Worm (Caenorhabditis elegans) whole organism, mixed stage, embryonic: ENCODE results near the gene icd-1.

Source experiments
- M03D4.4 ChIP-seq: sonication (generic microtip); optimal IDR thresholded peaks from 2 replicates; lab custom pipeline; 2017; ENCODE audit warnings: mild to moderate bottlenecking, missing genetic modification characterization, missing compliant biosample characterization
- bed-3 ChIP-seq: fragments of 200-800 bp; sonication (Bioruptor generic); optimal IDR thresholded peaks from 3 replicates; lab custom pipeline; 2018; ENCODE audit warnings: mild to moderate bottlenecking, missing genetic modification characterization, moderate library complexity, missing compliant biosample characterization
- blmp-1 ChIP-seq: fragments of 150-350 bp; optimal IDR thresholded peaks from 2 replicates; lab custom pipeline; 2014; ENCODE audit warnings: missing biosample characterization, missing genetic modification characterization
- ceh-39 ChIP-seq: fragments of 150-350 bp; optimal IDR thresholded peaks from 2 replicates; lab custom pipeline; 2014; ENCODE audit warnings: missing biosample characterization, missing genetic modification characterization
- ceh-43 ChIP-seq: fragments of 200-800 bp; sonication (Bioruptor generic); optimal IDR thresholded peaks from 2 replicates; lab custom pipeline; 2018; ENCODE audit warnings: mild to moderate bottlenecking, missing genetic modification characterization, moderate library complexity, missing compliant biosample characterization
- ceh-83 ChIP-seq: fragments of 200-800 bp; sonication (Bioruptor generic); optimal IDR thresholded peaks from 2 replicates; lab custom pipeline; 2018; ENCODE audit warnings: mild to moderate bottlenecking, missing genetic modification characterization, missing compliant biosample characterization
- ces-1 ChIP-seq: fragments of 150-350 bp; optimal IDR thresholded peaks from 2 replicates; lab custom pipeline; 2014; ENCODE audit warnings: missing biosample characterization, missing genetic modification reagents, missing genetic modification characterization
- drap-1 ChIP-seq: fragments of 200-800 bp; sonication (Bioruptor generic); optimal IDR thresholded peaks from 3 replicates; lab custom pipeline; 2018; ENCODE audit warnings: mild to moderate bottlenecking, missing genetic modification characterization, missing compliant biosample characterization
- elt-1 ChIP-seq: sonication (generic microtip); optimal IDR thresholded peaks from 2 replicates; lab custom pipeline; 2017; ENCODE audit warnings: missing genetic modification characterization, mild to moderate bottlenecking, missing compliant biosample characterization, antibody characterized with exemption, moderate library complexity, borderline replicate concordance; ENCODE audit not compliant: insufficient read depth
- elt-3 ChIP-seq: fragments of 150-350 bp; optimal IDR thresholded peaks from 2 replicates; lab custom pipeline; 2014; ENCODE audit warnings: missing biosample characterization, missing genetic modification characterization
- flh-1 ChIP-seq: fragments of 200-800 bp; sonication (Bioruptor generic); optimal IDR thresholded peaks from 2 replicates; lab custom pipeline; 2018; ENCODE audit warnings: mild to moderate bottlenecking, missing genetic modification characterization, moderate library complexity, missing compliant biosample characterization
- ham-2 ChIP-seq: fragments of 200-800 bp; sonication (Bioruptor generic); optimal IDR thresholded peaks from 2 replicates; lab custom pipeline; 2018; ENCODE audit warnings: mild to moderate bottlenecking, missing genetic modification characterization, missing compliant biosample characterization
- hlh-1 ChIP-seq: fragments of 150-350 bp; optimal IDR thresholded peaks from 2 replicates; lab custom pipeline; 2014; ENCODE audit warnings: missing biosample characterization, missing genetic modification reagents, missing genetic modification characterization
- lin-13 ChIP-seq: fragments of 150-350 bp; optimal IDR thresholded peaks from 2 replicates; lab custom pipeline; 2014; ENCODE audit warnings: missing biosample characterization, missing genetic modification characterization
- lin-32 ChIP-seq: fragments of 200-800 bp; sonication (Bioruptor generic); optimal IDR thresholded peaks from 2 replicates; lab custom pipeline; 2018; ENCODE audit warnings: mild to moderate bottlenecking, missing genetic modification characterization, missing compliant biosample characterization
- lsy-2 ChIP-seq: fragments of 150-350 bp; optimal IDR thresholded peaks from 2 replicates; lab custom pipeline; 2014; ENCODE audit warnings: missing biosample characterization, missing genetic modification characterization
- mab-5 ChIP-seq: fragments of 150-350 bp; optimal IDR thresholded peaks from 2 replicates; lab custom pipeline; 2014; ENCODE audit warnings: missing biosample characterization, missing genetic modification characterization
- mep-1 ChIP-seq: fragments of 150-350 bp; optimal IDR thresholded peaks from 2 replicates; lab custom pipeline; 2017; ENCODE audit warnings: missing biosample characterization, missing genetic modification reagents, missing genetic modification characterization, inconsistent platforms
- mls-2 ChIP-seq: sonication (generic microtip); optimal IDR thresholded peaks from 2 replicates; lab custom pipeline; 2016; ENCODE audit warnings: mild to moderate bottlenecking, missing genetic modification characterization, moderate library complexity, missing compliant biosample characterization
- nhr-12 ChIP-seq: fragments of 150-350 bp; optimal IDR thresholded peaks from 2 replicates; lab custom pipeline; 2014; ENCODE audit warnings: missing biosample characterization, missing genetic modification characterization
- nhr-2 ChIP-seq: fragments of 150-350 bp; optimal IDR thresholded peaks from 2 replicates; lab custom pipeline; 2014; ENCODE audit warnings: missing biosample characterization, missing genetic modification characterization
- nhr-28 ChIP-seq: fragments of 150-350 bp; optimal IDR thresholded peaks from 2 replicates; lab custom pipeline; 2014; ENCODE audit warnings: missing biosample characterization, missing genetic modification characterization
- nhr-76 ChIP-seq: sonication (generic microtip); optimal IDR thresholded peaks from 2 replicates; lab custom pipeline; 2017; ENCODE audit warnings: missing biosample characterization, missing genetic modification characterization
- pha-4 ChIP-seq: fragments of 150-350 bp; optimal IDR thresholded peaks from 2 replicates; lab custom pipeline; 2018; ENCODE audit warnings: missing biosample characterization, missing genetic modification reagents, missing genetic modification characterization
- sem-2 ChIP-seq: fragments of 200-800 bp; sonication (Bioruptor generic); optimal IDR thresholded peaks from 2 replicates; lab custom pipeline; 2018; ENCODE audit warnings: mild to moderate bottlenecking, missing genetic modification characterization, missing compliant biosample characterization
- snpc-4 ChIP-seq: fragments of 150-350 bp; optimal IDR thresholded peaks from 2 replicates; lab custom pipeline; 2014; ENCODE audit warnings: missing biosample characterization, missing genetic modification characterization
- sptf-1 ChIP-seq: sonication (generic microtip); optimal IDR thresholded peaks from 2 replicates; lab custom pipeline; 2017; ENCODE audit warnings: mild to moderate bottlenecking, missing genetic modification characterization, moderate library complexity, missing compliant biosample characterization
- unc-39 ChIP-seq: fragments of 150-350 bp; optimal IDR thresholded peaks from 2 replicates; lab custom pipeline; 2014; ENCODE audit warnings: missing biosample characterization, missing genetic modification characterization
- unc-62 ChIP-seq: fragments of 150-350 bp; optimal IDR thresholded peaks from 2 replicates; lab custom pipeline; 2014; ENCODE audit warnings: missing biosample characterization, missing genetic modification reagents, missing genetic modification characterization
- ztf-11 ChIP-seq: fragments of 150-350 bp; optimal IDR thresholded peaks from 2 replicates; lab custom pipeline; 2014; ENCODE audit warnings: missing biosample characterization, missing genetic modification characterization

icd-1 gene

DNA sequence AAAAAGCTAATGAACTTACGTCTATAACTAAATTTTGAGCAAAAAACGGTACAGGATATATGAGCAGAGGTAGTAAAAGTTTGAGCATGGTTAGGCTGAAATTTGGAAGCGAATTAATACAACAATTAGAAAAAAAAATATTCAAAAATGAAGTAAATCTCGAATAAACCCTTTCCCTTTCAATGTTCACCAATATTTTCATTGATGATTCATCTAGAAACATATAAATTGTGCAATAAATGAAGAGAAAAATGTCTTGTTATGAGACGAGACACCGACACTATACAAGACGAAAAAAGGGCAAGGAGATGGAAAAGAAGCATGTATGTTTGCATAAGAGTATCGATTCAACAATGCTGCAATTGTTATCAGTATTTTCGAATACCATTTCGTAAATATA is 36.8 kb upstream of the icd-1 start, which contains the start of gene F54H5.14:
F54H5.14 (minus strand) TSS at position 101 of the 400 bp plus-strand sequence.
- TF ChIP-seq ztf-11 (tag; lab: Kevin White, UChicago) (no peak), mep-1 (tag; lab: Kevin White, UChicago) (no peak), bed-3 (no peak), snpc-4 (tag; lab: Kevin White, UChicago) (no peak), mab-5 (tag; lab: Kevin White, UChicago) (no peak), lsy-2 (no peak), nhr-28 (tag; lab: Kevin White, UChicago) (no peak), lin-13 (tag; lab: Kevin White, UChicago) (no peak), ceh-39 (tag; lab: Kevin White, UChicago) (no peak), hlh-1 (tag; lab: Kevin White, UChicago) (no peak), lin-32 (GFP tag; lab: Kevin White, UChicago) (no peak), blmp-1 (tag; lab: Kevin White, UChicago) (no peak), ham-2 (GFP tag; lab: Kevin White, UChicago) (no peak), pha-4 (tag; lab: Kevin White, UChicago) (no peak), nhr-12 (tag; lab: Kevin White, UChicago) (no peak), nhr-76 (tag; lab: Kevin White, UChicago) (no peak), unc-62 (GFP tag; lab: Kevin White, UChicago) (no peak), flh-1 (no peak)

DNA sequence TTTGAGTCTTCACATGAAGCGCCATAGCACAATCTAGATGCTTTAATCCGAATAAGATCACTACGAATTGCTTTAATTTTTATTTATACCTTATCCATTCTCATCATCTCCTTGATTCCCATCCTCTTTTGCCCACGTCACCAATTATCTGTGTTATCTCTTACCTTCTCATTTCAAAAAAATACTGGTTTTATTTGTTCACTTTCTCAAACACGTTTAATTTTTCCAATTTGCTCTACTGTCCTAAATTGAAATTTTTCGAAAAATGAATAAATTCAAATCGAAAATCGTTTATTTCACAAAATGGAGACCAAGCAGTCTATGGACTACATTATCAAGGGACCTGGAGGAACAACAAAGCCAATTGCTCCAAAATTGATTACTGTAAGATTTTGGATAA is 33.4 kb upstream of the icd-1 start, which contains the start of gene F54H5.3:
F54H5.3 (plus strand) TSS at position 301 of the 400 bp plus-strand sequence.
- TF ChIP-seq ham-2 (GFP tag; lab: Kevin White, UChicago) (no peak), bed-3 (no peak), elt-3 (tag; lab: Kevin White, UChicago) (no peak), mls-2 (tag; lab: Kevin White, UChicago) (no peak), ces-1 (GFP tag; lab: Kevin White, UChicago) (no peak), hlh-1 (tag; lab: Kevin White, UChicago) (no peak), snpc-4 (tag; lab: Kevin White, UChicago) (no peak)

DNA sequence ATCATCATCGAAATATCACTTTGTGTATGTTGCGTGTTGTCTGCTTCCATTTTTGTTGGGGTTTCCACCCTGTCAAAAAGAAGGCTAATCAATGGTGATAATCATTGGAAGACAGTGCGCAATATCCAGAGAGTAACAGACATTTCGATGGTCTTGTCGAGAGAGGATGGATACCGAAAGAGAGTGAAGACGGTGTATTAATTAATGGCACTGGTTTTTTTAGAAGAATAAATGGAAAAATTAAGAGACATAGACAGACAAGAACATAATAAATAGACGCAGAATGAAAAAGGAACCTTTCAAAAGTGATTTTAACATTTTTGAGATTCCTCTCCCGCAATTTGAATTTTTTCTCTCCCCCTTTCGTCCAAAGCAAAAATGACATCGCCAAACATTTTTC is 30.6 kb upstream of the icd-1 start:
- no peak for TF ChIP-seq ham-2 (GFP tag; lab: Kevin White, UChicago)
- no peak for TF ChIP-seq sem-2 (GFP tag; lab: Kevin White, UChicago)
- TF ChIP-seq, all 35 proteins: peak for 0

DNA sequence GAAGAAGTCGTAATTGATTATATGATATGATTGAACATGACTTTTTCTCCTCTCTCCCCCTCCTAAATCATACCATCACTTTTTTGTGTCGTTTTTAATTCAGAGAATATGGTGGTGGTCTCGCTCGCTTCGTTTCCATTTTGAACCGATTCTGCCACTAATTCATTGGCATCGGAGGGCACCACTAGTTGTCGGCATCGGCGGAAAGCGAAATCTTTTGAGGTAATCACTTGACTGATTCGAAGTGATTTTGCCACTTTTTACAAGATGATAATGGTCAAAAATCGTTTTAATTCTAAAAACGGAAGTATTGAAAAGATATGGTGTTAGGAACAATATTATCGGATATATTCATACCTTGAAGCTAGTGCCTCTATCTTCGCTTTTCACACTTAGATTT is 28.3 kb upstream of the icd-1 start, which contains the start of gene klf-3:
klf-3 (plus strand) TSS at position 109 of the 400 bp plus-strand sequence.
- TF ChIP-seq ztf-11 (tag; lab: Kevin White, UChicago) = no peak
- TF ChIP-seq drap-1 = no peak
- TF ChIP-seq elt-1 (tag; lab: Kevin White, UChicago) = no peak
- TF ChIP-seq sptf-1 (tag; lab: Kevin White, UChicago) = no peak
- TF ChIP-seq snpc-4 (tag; lab: Kevin White, UChicago) = no peak

DNA sequence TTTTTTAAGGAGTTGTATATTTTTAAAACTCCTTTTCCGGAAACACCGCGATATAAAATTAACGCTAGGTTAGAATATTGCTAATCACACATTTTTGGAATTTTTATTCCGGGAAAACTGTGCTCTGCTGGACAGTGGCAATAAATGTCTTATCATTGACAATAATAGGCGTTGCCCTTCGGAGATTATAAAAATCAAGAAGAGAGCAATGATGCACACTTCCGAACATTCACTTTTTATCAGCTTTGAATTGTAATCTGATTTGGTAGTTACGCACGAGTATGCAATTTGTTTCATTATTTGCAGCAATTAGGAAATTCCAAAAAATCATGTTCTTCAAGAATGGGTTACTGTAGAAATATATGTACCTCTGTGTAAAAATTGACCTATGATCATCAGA is 27.7 kb upstream of the icd-1 start:
- TF ChIP-seq lsy-2 (no peak), nhr-2 (tag; lab: Kevin White, UChicago) (no peak), mls-2 (tag; lab: Kevin White, UChicago) (no peak), ceh-83 (GFP tag; lab: Kevin White, UChicago) (no peak), blmp-1 (tag; lab: Kevin White, UChicago) (no peak), nhr-12 (tag; lab: Kevin White, UChicago) (no peak), unc-39 (no peak), elt-1 (tag; lab: Kevin White, UChicago) (no peak), mab-5 (tag; lab: Kevin White, UChicago) (no peak), unc-62 (GFP tag; lab: Kevin White, UChicago) (no peak), M03D4.4 (tag; lab: Kevin White, UChicago) (no peak), bed-3 (no peak), ceh-43 (GFP tag; lab: Kevin White, UChicago) (no peak)
